In the genomic region with DNA sequence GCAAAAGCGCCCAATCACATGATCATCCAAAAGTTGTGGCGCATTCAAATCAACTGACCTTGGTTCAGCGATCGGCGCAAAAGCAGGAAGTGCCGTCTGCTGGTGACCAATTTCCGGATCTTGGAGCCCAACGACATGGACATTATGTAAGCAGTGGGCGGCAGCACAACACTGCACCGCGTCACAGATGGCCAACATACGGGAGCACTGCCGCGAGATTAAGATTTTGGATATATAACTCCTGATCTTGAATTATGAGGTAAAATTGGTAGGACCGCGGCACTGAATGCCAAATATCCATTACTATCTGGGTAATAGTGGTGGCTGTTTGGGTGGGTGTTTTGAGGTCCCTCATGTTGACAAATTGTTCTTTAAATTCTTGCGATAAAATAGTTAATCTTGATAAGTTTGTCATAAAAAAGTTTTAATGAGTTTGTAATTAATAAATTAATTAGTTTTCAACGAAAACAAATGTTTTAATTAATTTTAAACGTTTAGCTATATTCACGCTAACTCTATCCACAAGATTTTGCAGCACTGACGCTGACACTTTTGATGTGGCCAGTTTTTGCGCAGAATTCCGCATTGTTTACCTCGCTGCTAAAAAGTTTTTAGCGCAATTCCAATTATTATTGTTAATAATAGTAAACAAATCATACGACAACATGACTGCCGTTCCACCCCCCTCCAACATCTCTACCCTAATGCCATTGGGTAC, we compare ENCODE assay signal across 1 fruit fly cellular context.
TF ChIP-seq lines count a peak whose summit lies in the region.

A gene (minus strand): TSS at position 271 of the 718 bp plus-strand sequence.
A gene (plus strand): TSS at position 562 of the 718 bp plus-strand sequence.

TF ChIP-seq in whole organism, embryonic, 481 proteins besides CTCF, POLR2A, EP300 and RAD21 (continued from another document and continues in another):
- peak; percentile 71 for TF ChIP-seq lilli (GFP tag; optimal IDR thresholded peaks at IDR 0.05; lab: Kevin White, UChicago)
- peak; percentile 71 for TF ChIP-seq CG3847 (GFP tag; IDR thresholded peaks at IDR 0.05; lab: Robert Waterston, UW)
- peak; percentile 64 for TF ChIP-seq dmrt11E (tag; optimal IDR thresholded peaks at IDR 0.05; lab: Kevin White, UChicago)
- no peak for TF ChIP-seq run (tag; optimal IDR thresholded peaks at IDR 0.05; lab: Kevin White, UChicago)
- no peak for TF ChIP-seq CG1603 (tag; optimal IDR thresholded peaks at IDR 0.05; lab: Kevin White, UChicago)
- no peak for TF ChIP-seq Poxn (GFP tag; IDR thresholded peaks at IDR 0.05; lab: Robert Waterston, UW)
- TF ChIP-seq CG9817 (tag; optimal IDR thresholded peaks at IDR 0.05; lab: Kevin White, UChicago): peak; percentile 76
- TF ChIP-seq Oaz (GFP tag; IDR thresholded peaks at IDR 0.05; lab: Robert Waterston, UW): no peak
- TF ChIP-seq CG17361 (GFP tag; IDR thresholded peaks at IDR 0.05; lab: Robert Waterston, UW): peak; percentile 72; the same call in 2 of the 3 replicates
- TF ChIP-seq CG31388 (GFP tag; optimal IDR thresholded peaks at IDR 0.05; lab: Kevin White, UChicago): no peak
- TF ChIP-seq CG12659 (GFP tag; optimal IDR thresholded peaks at IDR 0.05; lab: Kevin White, UChicago): peak; percentile 61
- no peak for TF ChIP-seq pb (GFP tag; optimal IDR thresholded peaks at IDR 0.05; lab: Kevin White, UChicago)
- no peak for TF ChIP-seq toy (GFP tag; IDR thresholded peaks at IDR 0.05; lab: Robert Waterston, UW)
- peak; percentile 21 for TF ChIP-seq CG11723 (GFP tag; optimal IDR thresholded peaks at IDR 0.05; lab: Kevin White, UChicago)
- peak; percentile 55; the same call in 1 of the 3 replicates for TF ChIP-seq Mrtf (GFP tag; IDR thresholded peaks at IDR 0.05; lab: Robert Waterston, UW)
- no peak for TF ChIP-seq wek (GFP tag; optimal IDR thresholded peaks at IDR 0.05; lab: Kevin White, UChicago)
- TF ChIP-seq Ravus (GFP tag; IDR thresholded peaks at IDR 0.05; lab: Robert Waterston, UW): no peak
- no peak for TF ChIP-seq Opbp (GFP tag; IDR thresholded peaks at IDR 0.05; lab: Robert Waterston, UW; ENCODE audit: partially characterized antibody)
- TF ChIP-seq CG11398 (GFP tag; optimal IDR thresholded peaks at IDR 0.05; lab: Kevin White, UChicago): no peak
- no peak for TF ChIP-seq CG17912 (GFP tag; optimal IDR thresholded peaks at IDR 0.05; lab: Kevin White, UChicago)
- TF ChIP-seq otp (GFP tag; IDR thresholded peaks at IDR 0.05; lab: Robert Waterston, UW): no peak
- TF ChIP-seq sima (GFP tag; optimal IDR thresholded peaks at IDR 0.05; lab: Kevin White, UChicago): no peak
- TF ChIP-seq crp (GFP tag; optimal IDR thresholded peaks at IDR 0.05; lab: Kevin White, UChicago): peak in 1 of 2 experiments; percentile 25
- TF ChIP-seq CG13424 (tag; optimal IDR thresholded peaks at IDR 0.05; lab: Kevin White, UChicago): peak; percentile 73
- peak; percentile 50 for TF ChIP-seq CG10147 (GFP tag; optimal IDR thresholded peaks at IDR 0.05; lab: Kevin White, UChicago)
- no peak for TF ChIP-seq Bdp1 (GFP tag; optimal IDR thresholded peaks at IDR 0.05; lab: Kevin White, UChicago)
- peak; percentile 46; the same call in 1 of the 2 replicates for TF ChIP-seq sisA (GFP tag; IDR thresholded peaks at IDR 0.05; lab: Robert Waterston, UW)
- TF ChIP-seq row (GFP tag; IDR thresholded peaks at IDR 0.05; lab: Robert Waterston, UW): peak; percentile 95
- TF ChIP-seq ranshi (GFP tag; IDR thresholded peaks at IDR 0.05; lab: Robert Waterston, UW): peak; percentile 33; the same call in 1 of the 2 replicates
- no peak for TF ChIP-seq mld (GFP tag; IDR thresholded peaks at IDR 0.05; lab: Robert Waterston, UW; ENCODE audit: partially characterized antibody)
- no peak for TF ChIP-seq CG14860 (GFP tag; IDR thresholded peaks at IDR 0.05; lab: Robert Waterston, UW; ENCODE audit: partially characterized antibody)
- no peak; the same call in 1 of the 2 replicates for TF ChIP-seq Scr (GFP tag; IDR thresholded peaks at IDR 0.05; lab: Robert Waterston, UW; ENCODE audit: partially characterized antibody)
- TF ChIP-seq knrl (GFP tag; IDR thresholded peaks at IDR 0.05; lab: Robert Waterston, UW; ENCODE audit: partially characterized antibody): no peak
- TF ChIP-seq Doc3 (GFP tag; IDR thresholded peaks at IDR 0.05; lab: Robert Waterston, UW; ENCODE audit: partially characterized antibody): no peak
- TF ChIP-seq scrt (GFP tag; optimal IDR thresholded peaks at IDR 0.05; lab: Kevin White, UChicago): peak; percentile 40
- TF ChIP-seq Dref (GFP tag; IDR thresholded peaks at IDR 0.05; lab: Robert Waterston, UW): no peak
- TF ChIP-seq CG15514 (GFP tag; optimal IDR thresholded peaks at IDR 0.05; lab: Kevin White, UChicago): peak; percentile 59
- TF ChIP-seq CG15601 (tag; optimal IDR thresholded peaks at IDR 0.05; lab: Kevin White, UChicago): peak; percentile 54
- no peak for TF ChIP-seq ERR (GFP tag; optimal IDR thresholded peaks at IDR 0.05; lab: Kevin White, UChicago)
- no peak for TF ChIP-seq nau (GFP tag; optimal IDR thresholded peaks at IDR 0.05; lab: Kevin White, UChicago)
- peak; percentile 83 for TF ChIP-seq CG9932 (GFP tag; IDR thresholded peaks at IDR 0.05; lab: Robert Waterston, UW)
- TF ChIP-seq CG17612 (GFP tag; IDR thresholded peaks at IDR 0.05; lab: Robert Waterston, UW): no peak
- peak; percentile 62 for TF ChIP-seq Hsf (GFP tag; optimal IDR thresholded peaks at IDR 0.05; lab: Kevin White, UChicago)
- TF ChIP-seq Atf6 (GFP tag; IDR thresholded peaks at IDR 0.05; lab: Robert Waterston, UW): peak; percentile 35; the same call in 1 of the 2 replicates
- peak; percentile 22 for TF ChIP-seq Sry-δ (GFP tag; optimal IDR thresholded peaks at IDR 0.05; lab: Kevin White, UChicago)
- no peak for TF ChIP-seq CG31224 (GFP tag; IDR thresholded peaks at IDR 0.05; lab: Robert Waterston, UW)
- no peak for TF ChIP-seq gce (GFP tag; IDR thresholded peaks at IDR 0.05; lab: Robert Waterston, UW)
- TF ChIP-seq chinmo (GFP tag; IDR thresholded peaks at IDR 0.05; lab: Robert Waterston, UW; ENCODE audit: partially characterized antibody): 0 out of 4 replicates have a peak, but pooled peaks have one; percentile 13
- no peak for TF ChIP-seq CG10274 (GFP tag; optimal IDR thresholded peaks at IDR 0.05; lab: Kevin White, UChicago)
- no peak for TF ChIP-seq CG9876 (GFP tag; optimal IDR thresholded peaks at IDR 0.05; lab: Kevin White, UChicago)
- no peak for TF ChIP-seq Hand (GFP tag; optimal IDR thresholded peaks at IDR 0.05; lab: Kevin White, UChicago)
- no peak for TF ChIP-seq CG43689 (GFP tag; IDR thresholded peaks at IDR 0.05; lab: Robert Waterston, UW)
- TF ChIP-seq CG3407 (GFP tag; optimal IDR thresholded peaks at IDR 0.05; lab: Kevin White, UChicago): no peak
- no peak for TF ChIP-seq cg (GFP tag; optimal IDR thresholded peaks at IDR 0.05; lab: Kevin White, UChicago)
- TF ChIP-seq Rx (GFP tag; IDR thresholded peaks at IDR 0.05; lab: Robert Waterston, UW): 0 out of 2 replicates have a peak, but pooled peaks have one; percentile 12
- peak; percentile 38 for TF ChIP-seq Ssrp (tag; optimal IDR thresholded peaks at IDR 0.05; lab: Kevin White, UChicago)
- peak; percentile 70 for TF ChIP-seq Xrp1 (GFP tag; IDR thresholded peaks at IDR 0.05; lab: Robert Waterston, UW)
- TF ChIP-seq CG10959 (GFP tag; IDR thresholded peaks at IDR 0.05; lab: Robert Waterston, UW): no peak
- peak; percentile 46 for TF ChIP-seq YL-1 (GFP tag; optimal IDR thresholded peaks at IDR 0.05; lab: Kevin White, UChicago)
- peak; percentile 86 for TF ChIP-seq Med (GFP tag; lab: Kevin White, UChicago)
- peak; percentile 46 to 54 for TF ChIP-seq dpn (GFP tag; optimal IDR thresholded peaks at IDR 0.05; lab: Kevin White, UChicago)
- TF ChIP-seq sug (tag; optimal IDR thresholded peaks at IDR 0.05; lab: Kevin White, UChicago): peak; percentile 79
- TF ChIP-seq psq (GFP tag; optimal IDR thresholded peaks at IDR 0.05; lab: Kevin White, UChicago): no peak
- TF ChIP-seq CG18599 (GFP tag; optimal IDR thresholded peaks at IDR 0.05; lab: Kevin White, UChicago): peak; percentile 64
- TF ChIP-seq CG13624 (GFP tag; optimal IDR thresholded peaks at IDR 0.05; lab: Kevin White, UChicago): peak; percentile 35
- TF ChIP-seq CG11695 (GFP tag; IDR thresholded peaks at IDR 0.05; lab: Robert Waterston, UW): 0 out of 3 replicates have a peak, but pooled peaks have one; percentile 40
- TF ChIP-seq caup (GFP tag; optimal IDR thresholded peaks at IDR 0.05; lab: Kevin White, UChicago; ENCODE audit: severe bottlenecking): peak; percentile 12
- no peak for TF ChIP-seq cato (GFP tag; optimal IDR thresholded peaks at IDR 0.05; lab: Kevin White, UChicago; ENCODE audit: borderline replicate concordance)
- TF ChIP-seq nom (GFP tag; optimal IDR thresholded peaks at IDR 0.05; lab: Kevin White, UChicago): peak; percentile 2
- TF ChIP-seq CG32772 (GFP tag; IDR thresholded peaks at IDR 0.05; lab: Robert Waterston, UW): 0 out of 2 replicates have a peak, but pooled peaks have one; percentile 28
- TF ChIP-seq Fer3 (tag; optimal IDR thresholded peaks at IDR 0.05; lab: Kevin White, UChicago): peak; percentile 66
- TF ChIP-seq CG3163 (GFP tag; optimal IDR thresholded peaks at IDR 0.05; lab: Kevin White, UChicago): no peak
- no peak for TF ChIP-seq CG15073 (GFP tag; optimal IDR thresholded peaks at IDR 0.05; lab: Kevin White, UChicago)
- peak; percentile 84 for TF ChIP-seq nmo (GFP tag; optimal IDR thresholded peaks at IDR 0.05; lab: Kevin White, UChicago)
- TF ChIP-seq HLH54F (GFP tag; optimal IDR thresholded peaks at IDR 0.05; lab: Kevin White, UChicago): peak; percentile 31
- peak; percentile 46; the same call in 1 of the 2 replicates for TF ChIP-seq CG14667 (GFP tag; IDR thresholded peaks at IDR 0.05; lab: Robert Waterston, UW)
- TF ChIP-seq CG6813 (GFP tag; optimal IDR thresholded peaks at IDR 0.05; lab: Kevin White, UChicago): no peak
- TF ChIP-seq tx (GFP tag; optimal IDR thresholded peaks at IDR 0.05; lab: Kevin White, UChicago): peak; percentile 18
- TF ChIP-seq ind (GFP tag; optimal IDR thresholded peaks at IDR 0.05; lab: Kevin White, UChicago): peak; percentile 35
- no peak for TF ChIP-seq jigr1 (GFP tag; IDR thresholded peaks at IDR 0.05; lab: Robert Waterston, UW)
- no peak for TF ChIP-seq HmgD (GFP tag; optimal IDR thresholded peaks at IDR 0.05; lab: Kevin White, UChicago)
- TF ChIP-seq mirr (GFP tag; optimal IDR thresholded peaks at IDR 0.05; lab: Kevin White, UChicago): no peak
- peak; percentile 76 for TF ChIP-seq gfzf (GFP tag; optimal IDR thresholded peaks at IDR 0.05; lab: Kevin White, UChicago)
- TF ChIP-seq hbn (GFP tag; IDR thresholded peaks at IDR 0.05; lab: Robert Waterston, UW; ENCODE audit: partially characterized antibody): no peak
- no peak for TF ChIP-seq vfl (GFP tag; optimal IDR thresholded peaks at IDR 0.05; lab: Kevin White, UChicago)
- no peak for TF ChIP-seq unc-4 (GFP tag; IDR thresholded peaks at IDR 0.05; lab: Robert Waterston, UW; ENCODE audit: partially characterized antibody)
- peak; percentile 56 for TF ChIP-seq CG3281 (GFP tag; optimal IDR thresholded peaks at IDR 0.05; lab: Kevin White, UChicago)
- no peak for TF ChIP-seq Sox100B (GFP tag; optimal IDR thresholded peaks at IDR 0.05; lab: Kevin White, UChicago)
- no peak for TF ChIP-seq cad (GFP tag; optimal IDR thresholded peaks at IDR 0.05; lab: Kevin White, UChicago)
- TF ChIP-seq CG14441 (GFP tag; IDR thresholded peaks at IDR 0.05; lab: Robert Waterston, UW): peak; percentile 36; the same call in 1 of the 2 replicates
- no peak for TF ChIP-seq oc (tag; optimal IDR thresholded peaks at IDR 0.05; lab: Kevin White, UChicago)
- TF ChIP-seq Neu2 (GFP tag; optimal IDR thresholded peaks at IDR 0.05; lab: Kevin White, UChicago; ENCODE audit: borderline replicate concordance): no peak
- TF ChIP-seq CG10209 (GFP tag; optimal IDR thresholded peaks at IDR 0.05; lab: Kevin White, UChicago): peak; percentile 30
- TF ChIP-seq HHEX (GFP tag; optimal IDR thresholded peaks at IDR 0.05; lab: Kevin White, UChicago): no peak
- TF ChIP-seq CG2678 (tag; optimal IDR thresholded peaks at IDR 0.05; lab: Kevin White, UChicago): peak; percentile 76
- TF ChIP-seq CG18764 (GFP tag; optimal IDR thresholded peaks at IDR 0.05; lab: Kevin White, UChicago): no peak
- TF ChIP-seq Hey (tag; optimal IDR thresholded peaks at IDR 0.05; lab: Kevin White, UChicago): no peak
- TF ChIP-seq sob (GFP tag; IDR thresholded peaks at IDR 0.05; lab: Robert Waterston, UW): peak; percentile 41; the same call in 1 of the 2 replicates
- TF ChIP-seq CG1233 (GFP tag; optimal IDR thresholded peaks at IDR 0.05; lab: Kevin White, UChicago): peak; percentile 51
- TF ChIP-seq br (optimal IDR thresholded peaks at IDR 0.05; lab: Kevin White, UChicago): no peak
- no peak for TF ChIP-seq sim (GFP tag; IDR thresholded peaks at IDR 0.05; lab: Robert Waterston, UW)
- TF ChIP-seq prd (optimal IDR thresholded peaks at IDR 0.05; lab: Kevin White, UChicago): no peak
- TF ChIP-seq prd (GFP tag; IDR thresholded peaks at IDR 0.05; lab: Robert Waterston, UW): peak; percentile 75
- TF ChIP-seq CG7786 (GFP tag; optimal IDR thresholded peaks at IDR 0.05; lab: Kevin White, UChicago): peak; percentile 25
- TF ChIP-seq gsb-n (tag; optimal IDR thresholded peaks at IDR 0.05; lab: Kevin White, UChicago): peak; percentile 11
- TF ChIP-seq TFAM (GFP tag; optimal IDR thresholded peaks at IDR 0.05; lab: Kevin White, UChicago): no peak
- TF ChIP-seq MTF-1 (GFP tag; optimal IDR thresholded peaks at IDR 0.05; lab: Kevin White, UChicago; ENCODE audit: borderline replicate concordance): no peak
- peak; percentile 43 for TF ChIP-seq chn (GFP tag; optimal IDR thresholded peaks at IDR 0.05; lab: Kevin White, UChicago)
- no peak for TF ChIP-seq CG12104 (GFP tag; optimal IDR thresholded peaks at IDR 0.05; lab: Kevin White, UChicago)
- no peak for TF ChIP-seq Hr78 (GFP tag; optimal IDR thresholded peaks at IDR 0.05; lab: Kevin White, UChicago)
- TF ChIP-seq sd (tag; optimal IDR thresholded peaks at IDR 0.05; lab: Kevin White, UChicago): peak; percentile 92
- TF ChIP-seq cas (GFP tag; IDR thresholded peaks at IDR 0.05; lab: Robert Waterston, UW): no peak
- TF ChIP-seq Antp (GFP tag; optimal IDR thresholded peaks at IDR 0.05; lab: Kevin White, UChicago): peak; percentile 21
- TF ChIP-seq CG12942 (GFP tag; optimal IDR thresholded peaks at IDR 0.05; lab: Kevin White, UChicago): no peak
- no peak for TF ChIP-seq pita (GFP tag; optimal IDR thresholded peaks at IDR 0.05; lab: Kevin White, UChicago)
- TF ChIP-seq CG12219 (GFP tag; optimal IDR thresholded peaks at IDR 0.05; lab: Kevin White, UChicago): peak; percentile 4
- no peak for TF ChIP-seq so (GFP tag; IDR thresholded peaks at IDR 0.05; lab: Robert Waterston, UW)
- no peak for TF ChIP-seq ap (GFP tag; IDR thresholded peaks at IDR 0.05; lab: Robert Waterston, UW)
- TF ChIP-seq CG5180 (GFP tag; optimal IDR thresholded peaks at IDR 0.05; lab: Kevin White, UChicago): no peak
- TF ChIP-seq CG8290 (GFP tag; optimal IDR thresholded peaks at IDR 0.05; lab: Kevin White, UChicago): no peak
- no peak for TF ChIP-seq CG8290 (tag; optimal IDR thresholded peaks at IDR 0.05; lab: Kevin White, UChicago)
